Fruit fly (Drosophila melanogaster) S2 (cell line): Measurements from ENCODE around the gene Rsph9.

ENCODE experiments used
- CG8478 ChIP-seq: fragments of >200 bp; optimal IDR thresholded peaks from 2 replicates; lab custom pipeline; 2018
- CTCF ChIP-seq, 2 experiments: fragments of >200 bp; optimal IDR thresholded peaks; 2 replicates each; lab custom pipeline; 2018

Gene Rsph9

DNA sequence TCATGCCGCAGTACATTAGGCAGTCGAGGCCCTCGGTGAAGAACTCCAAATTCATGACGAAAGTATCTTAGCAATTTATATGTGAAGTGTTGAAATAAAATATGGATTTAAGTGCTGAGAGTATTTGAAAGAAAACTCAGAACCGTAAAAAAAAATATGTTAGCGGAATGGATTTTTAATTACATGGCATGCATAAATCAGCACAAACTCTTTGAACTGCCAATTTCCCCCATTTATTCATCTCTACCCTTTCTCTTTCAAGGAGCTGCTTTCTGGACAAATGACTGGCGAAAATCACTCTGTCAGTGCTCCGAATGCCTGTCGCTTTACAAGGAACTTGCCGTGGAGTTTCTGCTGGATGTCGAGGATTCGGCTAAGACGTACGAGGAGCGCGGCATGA lies at the start of gene Rsph9:
Gene Rsph9, minus strand, starts transcription at position 101 of the 400 bp plus-strand sequence.
- TF ChIP-seq CG8478 (lab: Kevin White, UChicago) (no peak), CTCF (optimal IDR thresholded peaks at IDR 0.05; lab: Kevin White, UChicago) (no peak)

DNA sequence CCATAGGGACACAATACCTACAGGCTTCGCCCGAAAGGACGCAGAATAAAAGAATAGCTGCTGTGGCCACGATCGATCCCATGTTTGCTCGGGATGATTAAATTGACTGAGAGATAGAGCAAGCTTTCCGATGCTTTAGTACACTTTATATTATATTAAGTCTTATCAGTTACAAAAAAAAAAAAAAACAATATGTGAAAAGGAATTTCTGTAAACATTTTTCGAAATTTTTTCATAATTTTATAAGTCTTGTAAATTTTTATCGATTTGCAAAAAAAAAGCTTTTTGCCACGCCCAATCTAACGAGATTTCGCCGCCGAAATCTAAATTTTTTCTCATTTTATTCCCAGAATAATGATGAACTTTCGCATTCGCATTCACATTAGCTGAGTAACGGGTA lies 45.5 kb upstream of the Rsph9 start, which contains the start of gene CG18563:
Gene CG18563, minus strand, starts transcription at position 101 of the 400 bp plus-strand sequence.
- TF ChIP-seq CTCF (optimal IDR thresholded peaks at IDR 0.05; lab: Kevin White, UChicago), result no peak
- no peak for TF ChIP-seq CG8478 (lab: Kevin White, UChicago)

DNA sequence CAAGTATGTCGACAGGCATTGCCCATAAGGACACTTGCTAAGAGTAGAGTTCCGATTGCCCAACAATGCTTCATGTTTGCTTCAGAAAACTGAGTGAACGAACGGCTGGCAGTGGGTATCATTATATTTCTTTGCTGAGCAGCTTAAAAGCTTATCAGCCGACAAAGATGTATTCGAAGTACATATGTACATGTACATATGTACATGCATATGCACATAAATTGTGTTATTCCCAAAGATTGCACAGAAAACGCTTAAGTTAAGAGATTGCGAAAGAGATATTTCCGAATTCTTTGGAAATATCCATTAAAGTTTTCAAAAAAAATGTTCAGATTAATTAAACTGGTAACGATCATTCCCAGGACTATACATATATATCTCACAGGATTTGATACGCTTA lies 43.4 kb upstream of the Rsph9 start, which contains the start of gene SPH93:
Gene SPH93, minus strand, starts transcription at position 101 of the 400 bp plus-strand sequence.
- no peak for TF ChIP-seq CG8478 (lab: Kevin White, UChicago)
- TF ChIP-seq CTCF (optimal IDR thresholded peaks at IDR 0.05; lab: Kevin White, UChicago), result no peak

DNA sequence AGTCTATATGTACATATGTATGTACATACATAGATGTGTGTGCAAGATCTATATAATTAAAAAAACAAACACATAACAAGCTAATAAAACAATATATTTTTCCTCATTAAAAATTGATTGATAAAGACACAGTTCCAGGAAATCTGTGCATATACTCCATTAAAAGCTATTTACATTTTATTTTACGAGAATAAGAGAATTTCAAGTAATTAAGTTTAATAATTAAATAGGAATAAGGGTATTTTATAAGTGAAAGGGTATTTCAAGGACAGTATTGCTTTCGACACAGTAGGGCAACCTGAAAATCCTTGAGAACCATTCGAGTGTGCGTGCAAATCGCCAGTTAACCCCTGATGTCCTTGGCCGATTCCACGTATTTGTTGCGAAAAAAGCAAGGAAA lies 40.2 kb upstream of the Rsph9 start, which contains the start of gene CG5050:
Gene CG5050, plus strand, starts transcription at position 301 of the 400 bp plus-strand sequence.
- TF ChIP-seq CG8478 (lab: Kevin White, UChicago), result no peak

DNA sequence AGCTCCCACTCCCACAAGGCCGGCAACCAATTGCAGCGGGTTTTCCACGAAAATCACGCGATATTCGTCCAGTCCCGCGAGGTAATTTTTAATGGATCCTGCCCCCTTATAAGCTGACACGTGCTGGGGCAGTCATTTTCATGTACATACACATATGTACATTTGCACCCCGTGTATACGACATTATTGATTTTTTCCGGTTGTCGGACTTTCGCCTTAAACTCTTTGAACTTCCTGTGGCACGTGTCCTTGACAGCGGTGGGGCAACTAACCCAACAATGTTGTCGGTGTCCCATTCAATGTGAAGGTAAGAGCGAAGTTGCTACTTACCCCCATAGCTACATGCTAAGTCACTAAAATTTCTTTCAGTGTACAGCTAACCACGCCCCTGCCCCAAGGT lies 39.7 kb upstream of the Rsph9 start:
- TF ChIP-seq CTCF (optimal IDR thresholded peaks at IDR 0.05; lab: Kevin White, UChicago) (no peak), CG8478 (lab: Kevin White, UChicago) (no peak)

DNA sequence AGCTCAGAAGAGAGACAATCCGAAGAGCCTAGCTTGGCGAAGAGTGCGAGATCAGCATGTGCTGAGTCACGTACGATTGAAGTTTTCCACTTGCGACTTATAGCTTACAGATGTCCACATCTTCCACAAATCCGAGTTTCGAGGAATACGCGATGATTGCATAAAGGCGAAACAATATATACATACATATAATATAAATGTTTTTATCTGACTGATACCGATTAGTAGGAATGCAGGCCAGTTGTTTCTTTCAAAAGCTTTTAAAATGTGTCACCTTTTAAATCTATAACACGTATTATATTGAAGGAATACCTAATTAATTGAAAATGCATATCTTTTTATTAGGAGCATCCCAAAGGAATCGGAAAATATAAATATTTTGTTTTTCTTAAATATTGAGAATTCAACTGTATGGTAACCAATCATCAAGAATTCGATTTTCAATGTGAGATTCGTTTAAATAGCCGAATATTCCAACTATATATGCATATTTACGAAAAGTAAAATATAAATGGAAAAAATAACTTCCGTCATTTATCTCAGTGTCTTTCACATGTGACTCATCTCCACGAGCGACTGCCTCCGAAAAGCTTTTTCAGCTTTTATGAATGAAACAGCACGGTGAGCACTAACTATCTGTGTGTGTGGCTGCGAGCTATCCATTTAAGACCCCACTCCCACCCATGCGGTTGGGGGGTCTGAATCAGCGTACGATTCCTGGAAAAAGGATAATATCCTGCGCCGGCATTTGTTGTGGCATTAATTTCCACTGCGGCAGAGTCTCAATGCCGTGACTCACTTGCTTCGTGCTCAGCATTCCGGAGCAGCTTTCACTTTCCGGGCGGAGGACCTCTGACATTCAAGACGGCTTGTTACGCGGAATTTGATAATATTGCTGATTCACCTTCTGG lies 38.3 kb upstream of the Rsph9 start:
- TF ChIP-seq CTCF (optimal IDR thresholded peaks at IDR 0.05; lab: Kevin White, UChicago) (no peak), CG8478 (lab: Kevin White, UChicago) (no peak)

DNA sequence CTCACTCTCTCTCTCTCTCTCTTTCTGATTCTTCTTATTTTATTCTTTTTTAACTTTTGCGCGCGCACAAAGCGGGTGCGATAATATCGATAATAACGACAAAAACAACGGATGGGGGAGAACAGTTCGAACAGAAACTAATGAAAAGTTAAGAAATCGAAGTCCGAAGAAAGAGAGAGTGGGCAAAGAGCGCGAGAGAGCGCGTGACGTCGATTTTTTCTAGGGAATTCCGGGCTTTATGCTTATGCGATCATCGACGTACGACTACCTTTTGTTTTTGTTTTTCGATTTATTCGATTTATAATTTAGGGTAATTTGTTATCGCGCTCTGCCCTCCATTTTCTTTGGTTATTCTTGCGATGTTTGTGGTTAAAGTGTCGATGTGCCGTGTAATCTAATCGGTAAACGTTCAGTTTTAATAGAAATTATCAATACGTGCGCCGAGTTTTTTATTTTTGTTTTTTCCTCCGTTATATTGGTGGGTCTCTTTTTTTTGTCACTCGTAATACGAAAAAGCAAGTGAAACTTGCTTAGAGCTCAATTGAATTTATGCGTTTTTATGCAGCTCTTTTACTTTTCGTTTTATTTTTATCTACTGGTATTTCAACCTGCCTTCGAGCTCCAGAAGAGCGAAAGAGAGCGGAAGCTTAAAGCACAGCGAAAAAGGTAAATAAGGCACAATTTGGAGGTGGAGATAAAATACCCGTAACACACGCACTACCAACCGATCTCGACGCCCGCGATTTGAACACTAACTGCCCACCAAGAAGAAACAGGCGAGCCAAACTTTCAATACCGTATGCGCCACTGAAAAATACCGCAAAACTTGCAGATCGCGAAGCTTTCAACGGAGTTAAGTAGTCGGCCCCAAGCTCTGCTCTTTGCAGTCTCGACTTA lies 37.4 kb upstream of the Rsph9 start, which contains the start of gene dl:
Gene dl, minus strand, starts transcription at position 757 of the 897 bp plus-strand sequence.
- no peak for TF ChIP-seq CTCF (optimal IDR thresholded peaks at IDR 0.05; lab: Kevin White, UChicago)
- no peak for TF ChIP-seq CG8478 (lab: Kevin White, UChicago)

DNA sequence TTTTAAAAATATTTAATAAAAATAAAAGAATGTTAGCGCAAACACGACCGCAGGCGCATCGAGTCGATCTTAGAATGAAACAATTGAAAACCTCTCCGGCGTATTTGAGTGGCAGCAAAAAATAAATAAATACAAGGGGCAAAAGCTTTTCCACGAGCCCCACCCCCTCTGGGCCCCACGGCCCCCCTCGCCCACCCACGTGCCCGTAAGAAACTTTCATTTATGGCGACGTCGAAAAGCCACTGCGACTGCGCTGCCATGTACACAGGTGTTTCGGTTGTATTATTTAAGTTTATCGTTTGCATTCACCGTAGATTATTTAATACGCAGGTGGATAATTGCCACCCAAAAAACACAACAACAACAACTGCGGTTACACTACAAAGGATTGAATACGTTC lies 36.0 kb upstream of the Rsph9 start:
- no peak for TF ChIP-seq CTCF (optimal IDR thresholded peaks at IDR 0.05; lab: Kevin White, UChicago)
- TF ChIP-seq CG8478 (lab: Kevin White, UChicago), result no peak

DNA sequence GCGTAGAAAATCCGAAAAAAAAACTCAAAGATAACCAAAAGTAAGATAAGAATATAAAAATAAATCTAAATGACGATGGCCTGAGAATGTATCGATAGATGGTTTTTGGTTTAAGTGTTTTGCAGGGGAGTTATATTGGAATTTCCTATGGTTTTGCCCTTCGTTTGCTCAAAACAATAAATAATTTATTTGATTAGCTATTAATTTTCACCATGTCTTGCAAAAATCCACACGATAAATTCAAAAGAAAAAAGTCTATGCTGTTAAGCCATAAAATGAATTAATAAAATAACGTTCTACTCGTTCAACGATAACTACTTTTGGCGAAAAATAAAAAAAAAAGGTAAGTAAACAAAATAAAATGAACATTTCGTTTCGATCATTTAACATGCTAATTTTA lies 34.6 kb upstream of the Rsph9 start:
- no peak for TF ChIP-seq CG8478 (lab: Kevin White, UChicago)
- no peak for TF ChIP-seq CTCF (optimal IDR thresholded peaks at IDR 0.05; lab: Kevin White, UChicago)

DNA sequence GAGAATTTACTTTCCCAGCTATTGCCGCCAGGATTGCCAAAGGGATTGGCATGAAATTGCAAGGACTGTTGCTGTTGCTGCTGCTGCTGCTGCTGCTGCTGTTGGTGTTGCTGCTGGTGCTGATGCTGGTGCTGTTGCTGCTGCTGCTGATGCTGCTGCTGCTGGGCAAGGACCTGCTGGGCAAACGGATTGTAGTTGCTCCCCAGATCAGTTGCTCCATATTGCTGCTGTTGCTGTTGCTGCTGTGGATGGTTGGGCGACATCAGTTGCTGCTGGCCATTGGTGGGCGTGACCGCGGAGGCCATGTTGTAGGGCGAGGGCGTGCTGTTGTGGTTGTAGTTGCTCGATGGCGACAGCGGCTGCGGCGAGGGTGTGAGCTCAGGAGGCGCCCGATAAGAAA lies 25.2 kb upstream of the Rsph9 start:
- TF ChIP-seq CG8478 (lab: Kevin White, UChicago) (no peak), CTCF (optimal IDR thresholded peaks at IDR 0.05; lab: Kevin White, UChicago) (no peak)

DNA sequence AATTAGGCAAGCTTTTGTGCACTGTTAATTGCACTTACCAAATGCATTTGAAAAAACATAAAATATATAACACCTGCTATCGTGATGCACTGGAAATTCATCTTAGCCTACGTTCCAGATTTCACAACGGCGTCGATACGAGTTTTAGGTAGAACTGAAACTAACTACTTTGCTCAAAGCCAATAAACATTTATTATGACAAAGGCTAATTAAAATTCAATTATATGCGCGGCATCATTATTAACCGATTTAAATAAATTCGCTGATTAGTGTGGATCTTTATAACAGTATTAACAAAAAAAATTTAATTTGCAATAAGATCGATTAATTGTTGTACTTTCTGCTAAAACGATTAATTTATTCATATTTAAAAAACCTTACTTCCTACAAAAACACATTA lies 24.1 kb upstream of the Rsph9 start, which contains the start of gene CG33928:
Gene CG33928, minus strand, starts transcription at position 101 of the 400 bp plus-strand sequence.
- TF ChIP-seq CG8478 (lab: Kevin White, UChicago) (no peak), CTCF (optimal IDR thresholded peaks at IDR 0.05; lab: Kevin White, UChicago) (no peak)

DNA sequence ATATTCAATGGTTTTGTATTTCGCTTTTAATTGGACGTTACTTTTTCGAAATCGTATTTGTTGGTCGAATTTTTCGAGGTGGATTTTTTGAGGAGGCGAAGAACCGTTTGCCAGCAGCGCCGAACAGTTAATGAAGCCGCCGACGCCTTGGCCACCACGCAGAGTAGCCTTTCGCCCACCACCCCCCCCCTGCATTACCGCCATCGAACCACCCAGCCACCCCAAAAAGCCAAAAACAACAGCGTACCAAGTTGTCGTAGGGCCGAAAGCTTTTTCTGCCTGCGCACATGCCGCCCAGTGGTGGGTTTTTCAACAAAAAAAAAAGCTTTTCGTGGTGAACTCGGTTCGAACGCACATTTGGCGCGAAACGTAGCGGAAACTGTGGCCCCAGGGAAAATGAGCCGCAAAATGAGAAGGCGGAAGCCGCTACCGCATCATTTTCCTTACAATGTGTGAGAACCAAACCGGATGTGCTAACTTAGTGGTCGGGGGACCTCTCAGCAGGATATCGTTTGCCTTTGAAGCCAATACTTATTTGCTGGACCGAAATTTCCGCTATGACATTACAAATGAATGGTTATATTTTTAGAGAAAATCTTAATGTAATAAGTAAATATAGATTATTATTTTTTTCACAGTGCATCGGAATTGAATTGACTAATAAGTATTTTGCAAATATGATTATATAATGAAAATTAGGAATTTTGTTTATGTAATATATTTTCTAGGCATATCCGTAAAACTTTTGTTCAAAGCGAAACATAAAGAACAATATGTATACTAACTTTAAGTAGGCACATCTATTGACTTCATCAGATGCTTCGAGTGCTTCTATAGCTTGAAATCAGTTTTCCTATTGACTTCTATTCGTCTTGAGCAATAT lies 20.8 kb upstream of the Rsph9 start, which contains the start of the genes Dif and CG5043:
Gene Dif, minus strand, starts transcription at position 132 of the 883 bp plus-strand sequence.
Gene CG5043, plus strand, starts transcription at position 833 of the 883 bp plus-strand sequence.
- TF ChIP-seq CTCF (optimal IDR thresholded peaks at IDR 0.05; lab: Kevin White, UChicago) (no peak), CG8478 (lab: Kevin White, UChicago) (no peak)

DNA sequence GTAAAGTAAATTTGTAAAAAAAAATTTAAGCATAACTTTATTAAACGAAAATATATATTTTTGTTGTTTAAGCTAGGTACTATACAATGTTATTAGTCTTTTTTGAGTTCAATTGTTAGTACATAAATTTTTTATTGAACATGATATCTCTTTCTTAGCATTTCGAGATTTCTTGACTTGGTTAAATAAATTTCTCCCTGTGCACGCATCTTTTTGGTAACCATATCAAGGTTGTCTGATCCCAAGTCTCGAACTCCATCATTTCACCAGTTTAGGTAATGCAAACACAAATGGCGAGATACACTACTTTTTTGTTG lies 18.9 kb upstream of the Rsph9 start:
- TF ChIP-seq CG8478 (lab: Kevin White, UChicago) (no peak), CTCF (optimal IDR thresholded peaks at IDR 0.05; lab: Kevin White, UChicago) (no peak)
